Fruit fly (Drosophila melanogaster) whole organism, embryonic: ENCODE measurements around the gene Awh.

Experiments
- Awh ChIP-seq: fragments of 200-800 bp; sonication (Bioruptor generic); IDR thresholded peaks from 2 replicates; pipeline ENCODE4, ENCODE4 v1.3.6; 2022; ENCODE audit warnings: missing biosample characterization, missing genetic modification characterization
- CG10431 ChIP-seq: fragments of 200-800 bp; sonication (Bioruptor generic); optimal IDR thresholded peaks from 3 replicates; lab custom pipeline; 2018; ENCODE audit warnings: missing biosample characterization, mild to moderate bottlenecking, missing genetic modification characterization
- CG14050 ChIP-seq: fragments of 200-800 bp; sonication (Bioruptor generic); IDR thresholded peaks from 3 replicates; pipeline ENCODE4 v1.3.6; 2022; ENCODE audit warnings: missing biosample characterization, missing genetic modification characterization
- CG15073 ChIP-seq: fragments of 200-800 bp; sonication (Bioruptor generic); optimal IDR thresholded peaks from 2 replicates; lab custom pipeline; 2016; ENCODE audit warnings: missing biosample characterization, missing genetic modification characterization
- CG15696 ChIP-seq: fragments of 200-800 bp; sonication (Bioruptor generic); optimal IDR thresholded peaks from 2 replicates; lab custom pipeline; 2019; ENCODE audit warnings: missing biosample characterization, mild to moderate bottlenecking, missing genetic modification characterization, moderate library complexity
- CG17802 ChIP-seq: fragments of 200-800 bp; sonication (Bioruptor generic); optimal IDR thresholded peaks from 2 replicates; lab custom pipeline; 2018; ENCODE audit warnings: missing biosample characterization, mild to moderate bottlenecking, missing genetic modification characterization, moderate library complexity
- CG18619 ChIP-seq: fragments of 200-800 bp; sonication (Bioruptor generic); optimal IDR thresholded peaks from 3 replicates; lab custom pipeline; 2017; ENCODE audit warnings: missing biosample characterization, mild to moderate bottlenecking, missing genetic modification characterization
- CG2712 ChIP-seq: fragments of 200-800 bp; optimal IDR thresholded peaks from 3 replicates; lab custom pipeline; 2019; ENCODE audit warnings: missing biosample characterization, mild to moderate bottlenecking, missing genetic modification characterization, moderate library complexity
- CG30431 ChIP-seq: fragments of 200-800 bp; sonication (Bioruptor generic); optimal IDR thresholded peaks from 2 replicates; lab custom pipeline; 2017; ENCODE audit warnings: missing biosample characterization, missing genetic modification characterization
- CG34224 ChIP-seq: fragments of 200-800 bp; sonication (Bioruptor generic); IDR thresholded peaks from 3 replicates; pipeline ENCODE4 v1.3.6; 2022; ENCODE audit warnings: missing biosample characterization, missing genetic modification characterization; ENCODE audit not compliant: partially characterized antibody
- CG34422 ChIP-seq: fragments of 200-800 bp; sonication (Bioruptor generic); IDR thresholded peaks from 3 replicates; pipeline ENCODE4 v1.3.6; 2022; ENCODE audit warnings: missing biosample characterization, missing genetic modification characterization
- CG4424 ChIP-seq: fragments of 200-800 bp; sonication (Bioruptor generic); optimal IDR thresholded peaks from 3 replicates; lab custom pipeline; 2016; ENCODE audit warnings: missing biosample characterization, missing genetic modification characterization
- CG4730 ChIP-seq: fragments of 200-800 bp; sonication (Bioruptor generic); IDR thresholded peaks from 2 replicates; pipeline ENCODE4 v1.3.6; 2022; ENCODE audit warnings: missing biosample characterization, missing genetic modification characterization
- CG4820 ChIP-seq: fragments of 200-800 bp; sonication (Bioruptor generic); optimal IDR thresholded peaks from 3 replicates; lab custom pipeline; 2016; ENCODE audit warnings: missing biosample characterization, missing genetic modification characterization
- CG6254 ChIP-seq: fragments of 200-800 bp; sonication (Bioruptor generic); optimal IDR thresholded peaks from 3 replicates; lab custom pipeline; 2017; ENCODE audit warnings: mild to moderate bottlenecking, missing biosample characterization, missing genetic modification reagents, missing genetic modification characterization
- CG7271 ChIP-seq: fragments of 200-800 bp; sonication (Bioruptor generic); optimal IDR thresholded peaks from 2 replicates; lab custom pipeline; 2018; ENCODE audit warnings: missing biosample characterization, mild to moderate bottlenecking, missing genetic modification characterization, moderate library complexity
- CG8359 ChIP-seq: fragments of 200-800 bp; sonication (Bioruptor generic); optimal IDR thresholded peaks from 2 replicates; lab custom pipeline; 2017; ENCODE audit warnings: missing biosample characterization, mild to moderate bottlenecking, missing genetic modification characterization, borderline replicate concordance
- CG9797 ChIP-seq: fragments of 200-800 bp; sonication (Bioruptor generic); optimal IDR thresholded peaks from 3 replicates; lab custom pipeline; 2018; ENCODE audit warnings: missing biosample characterization, mild to moderate bottlenecking, missing genetic modification characterization
- E2f2 ChIP-seq: fragments of 200-800 bp; sonication (Bioruptor generic); IDR thresholded peaks from 2 replicates; pipeline ENCODE4 v1.3.6; 2022; ENCODE audit warnings: missing biosample characterization, missing genetic modification characterization
- Eip74EF ChIP-seq, 2 experiments: fragments of 200-800 bp in 1 of 2; fragments of >200 bp in 1 of 2; sonication (Bioruptor generic) in 1 of 2; optimal IDR thresholded peaks; 2 replicates each; lab custom pipeline; 2017 to 2019; ENCODE audit warnings: missing biosample characterization in 2 of 2, missing genetic modification characterization in 2 of 2, mild to moderate bottlenecking in 1 of 2, moderate library complexity in 1 of 2
- GATAe ChIP-seq: fragments of 200-800 bp; sonication (Bioruptor generic); conservative IDR thresholded peaks from 2 replicates; pipeline ENCODE4 v1.3.6; 2022; ENCODE audit warnings: missing biosample characterization, missing genetic modification characterization
- Kr ChIP-seq: fragments of 200-800 bp; sonication (Bioruptor generic); optimal IDR thresholded peaks from 2 replicates; lab custom pipeline; 2017; ENCODE audit warnings: missing biosample characterization, mild to moderate bottlenecking, missing genetic modification characterization
- Med ChIP-seq: fragments of 200-800 bp; sonication (Bioruptor generic); peaks from one replicate; lab custom pipeline; 2016; ENCODE audit warnings: missing biosample characterization, missing genetic modification characterization, mild to moderate bottlenecking, inconsistent platforms, moderate library complexity
- NK7.1 ChIP-seq: fragments of 200-800 bp; sonication (Bioruptor generic); optimal IDR thresholded peaks from 3 replicates; lab custom pipeline; 2016; ENCODE audit warnings: missing biosample characterization, missing genetic modification characterization
- Nf-YA ChIP-seq: fragments of 200-800 bp; sonication (Bioruptor generic); IDR thresholded peaks from 2 replicates; pipeline ENCODE4 v1.3.6; 2022; ENCODE audit warnings: missing biosample characterization, missing genetic modification characterization
- PHDP ChIP-seq: fragments of 200-800 bp; sonication (Bioruptor generic); optimal IDR thresholded peaks from 3 replicates; lab custom pipeline; 2018; ENCODE audit warnings: missing biosample characterization, mild to moderate bottlenecking, missing genetic modification characterization, moderate library complexity
- Sry-δ ChIP-seq: fragments of 200-800 bp; sonication (Bioruptor generic); optimal IDR thresholded peaks from 2 replicates; lab custom pipeline; 2016; ENCODE audit warnings: missing biosample characterization, missing genetic modification characterization
- Taf1 ChIP-seq: fragments of 200-800 bp; sonication (Bioruptor generic); IDR thresholded peaks from 2 replicates; pipeline ENCODE4 v1.3.6; 2022; ENCODE audit warnings: missing biosample characterization, missing genetic modification characterization
- Vsx1 ChIP-seq: fragments of 200-800 bp; sonication (Bioruptor generic); optimal IDR thresholded peaks from 2 replicates; lab custom pipeline; 2017; ENCODE audit warnings: missing biosample characterization, mild to moderate bottlenecking, missing genetic modification characterization, missing genetic modification reagents
- ap ChIP-seq: fragments of 200-800 bp; sonication (Bioruptor generic); IDR thresholded peaks from 2 replicates; pipeline ENCODE4 v1.3.6; 2022; ENCODE audit warnings: missing biosample characterization, missing genetic modification characterization
- ase ChIP-seq: fragments of 200-800 bp; sonication (Bioruptor generic); IDR thresholded peaks from 3 replicates; pipeline ENCODE4 v1.3.6; 2022; ENCODE audit warnings: missing biosample characterization, missing genetic modification characterization
- bbx ChIP-seq: fragments of 200-800 bp; sonication (Bioruptor generic); IDR thresholded peaks from 2 replicates; pipeline ENCODE4 v1.3.6; 2022; ENCODE audit warnings: missing biosample characterization, missing genetic modification characterization; ENCODE audit not compliant: partially characterized antibody
- cad ChIP-seq: fragments of >200 bp; optimal IDR thresholded peaks from 2 replicates; lab custom pipeline; 2017; ENCODE audit warnings: missing biosample characterization, missing genetic modification characterization
- croc ChIP-seq: fragments of 200-800 bp; sonication (Bioruptor generic); conservative IDR thresholded peaks from 3 replicates; pipeline ENCODE4 v1.3.6; 2022; ENCODE audit warnings: missing biosample characterization, missing genetic modification characterization
- crp ChIP-seq, 2 experiments: fragments of 200-800 bp; sonication (Bioruptor generic); optimal IDR thresholded peaks; 2 replicates in 1 of 2; 3 replicates in 1 of 2; lab custom pipeline; 2017; ENCODE audit warnings: missing biosample characterization in 2 of 2, missing genetic modification characterization in 2 of 2, mild to moderate bottlenecking in 1 of 2, moderate library complexity in 1 of 2
- dm ChIP-seq: fragments of 200-800 bp; sonication (Bioruptor generic); optimal IDR thresholded peaks from 3 replicates; lab custom pipeline; 2016; ENCODE audit warnings: missing biosample characterization, missing genetic modification characterization
- ftz-f1 ChIP-seq: fragments of 200-800 bp; sonication (Bioruptor generic); optimal IDR thresholded peaks from 2 replicates; lab custom pipeline; 2016; ENCODE audit warnings: missing biosample characterization, missing genetic modification characterization
- gce ChIP-seq: fragments of 200-800 bp; sonication (Bioruptor generic); IDR thresholded peaks from 3 replicates; pipeline ENCODE4 v1.3.6; 2022; ENCODE audit warnings: missing biosample characterization, missing genetic modification characterization
- grn ChIP-seq: fragments of 200-800 bp; sonication (Bioruptor generic); optimal IDR thresholded peaks from 3 replicates; lab custom pipeline; 2017; ENCODE audit warnings: missing biosample characterization, missing genetic modification characterization
- her ChIP-seq: fragments of 200-800 bp; sonication (Bioruptor generic); optimal IDR thresholded peaks from 2 replicates; lab custom pipeline; 2016; ENCODE audit warnings: missing biosample characterization, missing genetic modification characterization
- jigr1 ChIP-seq: fragments of 200-800 bp; sonication (Bioruptor generic); IDR thresholded peaks from 3 replicates; pipeline ENCODE4 v1.3.6; 2022; ENCODE audit warnings: missing biosample characterization, missing genetic modification characterization
- ken ChIP-seq: fragments of 200-800 bp; sonication (Bioruptor generic); IDR thresholded peaks from 3 replicates; pipeline ENCODE4 v1.3.6; 2022; ENCODE audit warnings: missing biosample characterization, missing genetic modification characterization
- onecut ChIP-seq: fragments of 200-800 bp; sonication (Bioruptor generic); IDR thresholded peaks from 2 replicates; pipeline ENCODE4 v1.3.6; 2022; ENCODE audit warnings: missing biosample characterization, missing genetic modification characterization
- pfk ChIP-seq: fragments of 200-800 bp; sonication (Bioruptor generic); optimal IDR thresholded peaks from 2 replicates; lab custom pipeline; 2018; ENCODE audit warnings: missing biosample characterization, mild to moderate bottlenecking, missing genetic modification characterization, moderate library complexity
- pho ChIP-seq: fragments of 200-800 bp; sonication (Bioruptor generic); optimal IDR thresholded peaks from 2 replicates; lab custom pipeline; 2016; ENCODE audit warnings: missing biosample characterization, missing genetic modification characterization
- phol ChIP-seq: fragments of 200-800 bp; sonication (Bioruptor generic); optimal IDR thresholded peaks from 3 replicates; lab custom pipeline; 2018; ENCODE audit warnings: missing biosample characterization, mild to moderate bottlenecking, missing genetic modification characterization, moderate library complexity
- slbo ChIP-seq: fragments of 200-800 bp; sonication (Bioruptor generic); IDR thresholded peaks from 2 replicates; pipeline ENCODE4 v1.3.6; 2022; ENCODE audit warnings: missing biosample characterization, missing genetic modification characterization
- so ChIP-seq: fragments of 200-800 bp; sonication (Bioruptor generic); IDR thresholded peaks from 3 replicates; pipeline ENCODE4 v1.3.6; 2022; ENCODE audit warnings: missing biosample characterization, missing genetic modification characterization
- stc ChIP-seq: fragments of 200-800 bp; sonication (Bioruptor generic); IDR thresholded peaks from 2 replicates; pipeline ENCODE4 v1.3.6; 2022; ENCODE audit warnings: missing biosample characterization, missing genetic modification characterization

Awh gene

dm6 chr3L:3902491-3903198 lies 56.6 kb downstream of the Awh start, which contains the start of gene Ubi-p63E (continued):
- TF ChIP-seq CG7271 (tag; lab: Kevin White, UChicago) (no peak), CG8359 (no peak), Sry-δ (peak; percentile 38), slbo (GFP tag; lab: Robert Waterston, UW) (no peak), NK7.1 (peak; percentile 44), CG34422 (GFP tag; lab: Robert Waterston, UW) (no peak), gce (GFP tag; lab: Robert Waterston, UW) (no peak), Vsx1 (GFP tag; lab: Kevin White, UChicago) (no peak), Kr (GFP tag; lab: Kevin White, UChicago) (no peak), jigr1 (GFP tag; lab: Robert Waterston, UW) (no peak), E2f2 (no peak), pho (GFP tag; lab: Kevin White, UChicago) (peak; percentile 80), onecut (peak; percentile 42), so (GFP tag; lab: Robert Waterston, UW) (no peak), Eip74EF (GFP tag; optimal IDR thresholded peaks at IDR 0.05; lab: Kevin White, UChicago) (no peak), pfk (peak; percentile 34), CG10431 (GFP tag; lab: Kevin White, UChicago) (peak; percentile 50), croc (peak; percentile 54; the same call in 2 of the 3 replicates), CG14050 (no peak), bbx (GFP tag; lab: Robert Waterston, UW) (no peak), CG17802 (tag; lab: Kevin White, UChicago) (no peak), Taf1 (GFP tag; lab: Robert Waterston, UW) (no peak), ken (GFP tag; lab: Robert Waterston, UW) (no peak), phol (tag; lab: Kevin White, UChicago) (peak; percentile 47), CG18619 (GFP tag; lab: Kevin White, UChicago) (peak; percentile 50), CG34224 (GFP tag; lab: Robert Waterston, UW) (no peak), stc (GFP tag; lab: Robert Waterston, UW) (no peak), Med (GFP tag; lab: Kevin White, UChicago) (peak; percentile 92), CG6254 (no peak), cad (GFP tag; lab: Kevin White, UChicago) (no peak), PHDP (peak; percentile 62), Awh (GFP tag; lab: Robert Waterston, UW) (no peak), crp (GFP tag; optimal IDR thresholded peaks at IDR 0.05; lab: Kevin White, UChicago) (peak in 1 of 2 experiments; percentile 5), ap (GFP tag; lab: Robert Waterston, UW) (no peak), CG4424 (GFP tag; lab: Kevin White, UChicago) (peak; percentile 67), Nf-YA (GFP tag; lab: Robert Waterston, UW) (no peak), ftz-f1 (GFP tag; lab: Kevin White, UChicago) (peak; percentile 82), CG2712 (peak; percentile 60), CG30431 (GFP tag; lab: Kevin White, UChicago) (peak; percentile 64), ase (GFP tag; lab: Robert Waterston, UW) (no peak), CG15696 (tag; lab: Kevin White, UChicago) (peak; percentile 59), grn (no peak), CG4820 (peak; percentile 63), her (GFP tag; lab: Kevin White, UChicago) (peak; percentile 64), CG9797 (GFP tag; lab: Kevin White, UChicago) (peak; percentile 51), CG4730 (no peak), dm (GFP tag; lab: Kevin White, UChicago) (peak; percentile 57), GATAe (GFP tag; lab: Robert Waterston, UW) (no peak), CG15073 (GFP tag; lab: Kevin White, UChicago) (no peak)
